Worm (Caenorhabditis elegans) whole organism, L1 larva: ENCODE results near the gene srx-8.

ENCODE experiments used
- dpl-1 ChIP-seq, 3 experiments: fragments of 150-350 bp in 2 of 3; sonication (generic microtip) in 1 of 3; optimal IDR thresholded peaks; 2 replicates each; lab custom pipeline; 2014 to 2017; ENCODE audit warnings: missing biosample characterization in 3 of 3, missing genetic modification characterization in 3 of 3, missing genetic modification reagents in 3 of 3
- fos-1 ChIP-seq: fragments of 150-350 bp; optimal IDR thresholded peaks from 2 replicates; lab custom pipeline; 2014; ENCODE audit warnings: missing biosample characterization, missing genetic modification characterization
- lin-13 ChIP-seq: fragments of 150-350 bp; optimal IDR thresholded peaks from 2 replicates; lab custom pipeline; 2014; ENCODE audit warnings: missing biosample characterization, missing genetic modification reagents, missing genetic modification characterization
- lin-15B ChIP-seq: fragments of 150-350 bp; sonication (generic microtip); optimal IDR thresholded peaks from 3 replicates; lab custom pipeline; 2014; ENCODE audit warnings: missing biosample characterization, missing genetic modification characterization
- lin-39 ChIP-seq: fragments of 150-350 bp; optimal IDR thresholded peaks from 2 replicates; lab custom pipeline; 2014; ENCODE audit warnings: missing biosample characterization, missing genetic modification reagents, missing genetic modification characterization
- nhr-28 ChIP-seq: fragments of 150-350 bp; optimal IDR thresholded peaks from 2 replicates; lab custom pipeline; 2014; ENCODE audit warnings: missing biosample characterization, missing genetic modification characterization
- pax-3 ChIP-seq: fragments of 200-800 bp; sonication (Bioruptor generic); optimal IDR thresholded peaks from 2 replicates; lab custom pipeline; 2018; ENCODE audit warnings: mild to moderate bottlenecking, missing genetic modification characterization, moderate library complexity, missing compliant biosample characterization

DNA sequence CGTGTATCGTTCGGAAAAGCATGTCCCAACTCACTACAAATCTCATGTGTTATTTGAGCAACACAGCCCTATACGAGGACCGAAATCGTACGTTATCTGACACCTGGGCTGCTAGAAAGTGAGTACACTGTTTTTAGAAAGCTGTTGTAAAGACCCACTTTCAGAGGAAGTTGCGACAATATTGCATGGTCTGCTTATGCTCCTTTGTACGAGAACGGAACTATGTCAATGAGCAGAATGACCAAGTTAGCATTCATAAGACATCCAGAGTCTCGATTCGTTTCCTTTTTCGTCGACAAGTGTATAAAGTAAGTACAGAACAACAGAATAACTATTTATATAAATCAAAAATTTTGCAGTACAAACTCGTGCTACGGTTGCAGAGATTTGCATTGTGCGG, 21.0 kb upstream of the srx-8 start:
- TF ChIP-seq pax-3: no peak
- TF ChIP-seq dpl-1 (GFP tag; optimal IDR thresholded peaks at IDR 0.05; lab: Kevin White, UChicago): no peak
- TF ChIP-seq lin-13 (GFP tag; lab: Kevin White, UChicago): no peak
- no peak for TF ChIP-seq lin-39 (tag; lab: Kevin White, UChicago)
- no peak for TF ChIP-seq fos-1 (tag; lab: Kevin White, UChicago)
- TF ChIP-seq nhr-28 (tag; lab: Kevin White, UChicago): no peak
- no peak for TF ChIP-seq lin-15B (tag; lab: Kevin White, UChicago)
